Worm (Caenorhabditis elegans): Measurements from ENCODE around the gene wrt-2.

wrt-2 gene

ce11 chrX:3110576-3110975 is 16.4 kb upstream of the wrt-2 start, which contains the start of gene gpcp-1:
Gene gpcp-1, minus strand, starts transcription at chrX:3110628.
- no peak for TF ChIP-seq nhr-111 (GFP tag; optimal IDR thresholded peaks at IDR 0.05)
- peak; percentile 30 for TF ChIP-seq nhr-77 (tag; optimal IDR thresholded peaks at IDR 0.05)
- no peak for TF ChIP-seq ces-1 (GFP tag; optimal IDR thresholded peaks at IDR 0.05)
- TF ChIP-seq mes-2 (tag; optimal IDR thresholded peaks at IDR 0.05; ENCODE audit: poor library complexity, severe bottlenecking): peak; percentile 26
- no peak for TF ChIP-seq ceh-32 (tag; optimal IDR thresholded peaks at IDR 0.05; ENCODE audit: poor library complexity)
- no peak for TF ChIP-seq T26A8.4 (GFP tag; IDR thresholded peaks at IDR 0.05)
- TF ChIP-seq ctbp-1 (GFP tag; IDR thresholded peaks at IDR 0.05): no peak
- TF ChIP-seq pqm-1 (tag; optimal IDR thresholded peaks at IDR 0.05): peak; percentile 91
- no peak for TF ChIP-seq ztf-11 (tag; optimal IDR thresholded peaks at IDR 0.05)
- no peak for TF ChIP-seq Y5F2A.4 (GFP tag; optimal IDR thresholded peaks at IDR 0.05)
- no peak for TF ChIP-seq nhr-10 (tag; optimal IDR thresholded peaks at IDR 0.05)
- TF ChIP-seq nhr-28 (tag; optimal IDR thresholded peaks at IDR 0.05): peak; percentile 46
- TF ChIP-seq spr-1 (tag; optimal IDR thresholded peaks at IDR 0.05): no peak
- no peak for TF ChIP-seq ceh-82 (tag; optimal IDR thresholded peaks at IDR 0.05)
- no peak for TF ChIP-seq zip-2 (tag; optimal IDR thresholded peaks at IDR 0.05)
- no peak for TF ChIP-seq saeg-2 (GFP tag; IDR thresholded peaks at IDR 0.05)
- no peak for TF ChIP-seq daf-16 (GFP tag; optimal IDR thresholded peaks at IDR 0.05)
- TF ChIP-seq daf-16 (tag; optimal IDR thresholded peaks at IDR 0.05): peak; percentile 61
- no peak for TF ChIP-seq F10B5.3 (tag; optimal IDR thresholded peaks at IDR 0.05)
- peak; percentile 37; the same call in 1 of the 2 replicates for TF ChIP-seq dmd-6 (GFP tag; IDR thresholded peaks at IDR 0.05)
- peak; percentile 18 for TF ChIP-seq dve-1 (tag; optimal IDR thresholded peaks at IDR 0.05; ENCODE audit: insufficient read depth)
- peak; percentile 9 for TF ChIP-seq hlh-11 (tag; optimal IDR thresholded peaks at IDR 0.05)
- no peak for TF ChIP-seq nhr-48 (tag; optimal IDR thresholded peaks at IDR 0.05)

ce11 chrX:3108603-3109002 is 14.5 kb upstream of the wrt-2 start:
- peak; percentile 56 for TF ChIP-seq hlh-11 (tag; optimal IDR thresholded peaks at IDR 0.05)
- TF ChIP-seq daf-12 (tag; optimal IDR thresholded peaks at IDR 0.05): no peak
- TF ChIP-seq nhr-102 (tag; optimal IDR thresholded peaks at IDR 0.05): no peak
- no peak for TF ChIP-seq ceh-44 (GFP tag; IDR thresholded peaks at IDR 0.05)
- no peak for TF ChIP-seq F49E8.2 (tag; optimal IDR thresholded peaks at IDR 0.05; ENCODE audit: borderline replicate concordance)
- no peak for TF ChIP-seq vab-7 (GFP tag; IDR thresholded peaks at IDR 0.05)
- TF ChIP-seq D1046.2 (GFP tag; IDR thresholded peaks at IDR 0.05): no peak
- no peak for TF ChIP-seq zip-2 (tag; optimal IDR thresholded peaks at IDR 0.05)
- TF ChIP-seq tag-97 (GFP tag; IDR thresholded peaks at IDR 0.05): no peak
- TF ChIP-seq pha-4 (GFP tag; IDR thresholded peaks at IDR 0.05): no peak
- no peak for TF ChIP-seq pha-4 (tag; optimal IDR thresholded peaks at IDR 0.05)
- TF ChIP-seq mep-1 (tag; optimal IDR thresholded peaks at IDR 0.05): no peak
- no peak for TF ChIP-seq dve-1 (tag; optimal IDR thresholded peaks at IDR 0.05; ENCODE audit: insufficient read depth)
- TF ChIP-seq nhr-77 (tag; optimal IDR thresholded peaks at IDR 0.05): no peak
- no peak for TF ChIP-seq spr-1 (tag; optimal IDR thresholded peaks at IDR 0.05)
- no peak for TF ChIP-seq F10B5.3 (tag; optimal IDR thresholded peaks at IDR 0.05)
- TF ChIP-seq egl-43 (GFP tag; IDR thresholded peaks at IDR 0.05): no peak
- no peak for TF ChIP-seq spr-3 (GFP tag; optimal IDR thresholded peaks at IDR 0.05)
- TF ChIP-seq nhr-11 (tag; optimal IDR thresholded peaks at IDR 0.05): peak; percentile 65
- TF ChIP-seq saeg-2 (GFP tag; IDR thresholded peaks at IDR 0.05): no peak
- no peak for TF ChIP-seq zip-11 (GFP tag; IDR thresholded peaks at IDR 0.05)
- no peak for TF ChIP-seq skn-1 (tag; optimal IDR thresholded peaks at IDR 0.05)
- TF ChIP-seq F44E2.7 (GFP tag; IDR thresholded peaks at IDR 0.05): no peak
- TF ChIP-seq nhr-48 (tag; optimal IDR thresholded peaks at IDR 0.05): no peak
- no peak for TF ChIP-seq ZK337.2 (GFP tag; IDR thresholded peaks at IDR 0.05)
- no peak for TF ChIP-seq mes-2 (tag; optimal IDR thresholded peaks at IDR 0.05; ENCODE audit: poor library complexity, severe bottlenecking)
- TF ChIP-seq ceh-28 (tag; optimal IDR thresholded peaks at IDR 0.05): no peak
- TF ChIP-seq ztf-7 (tag; optimal IDR thresholded peaks at IDR 0.05): no peak
- no peak for TF ChIP-seq ceh-20 (GFP tag; IDR thresholded peaks at IDR 0.05)
- TF ChIP-seq zag-1 (tag; optimal IDR thresholded peaks at IDR 0.05): no peak
- TF ChIP-seq nhr-25 (tag; optimal IDR thresholded peaks at IDR 0.05; ENCODE audit: borderline replicate concordance, insufficient read depth): no peak
- TF ChIP-seq lin-13 (GFP tag; optimal IDR thresholded peaks at IDR 0.05): no peak
- TF ChIP-seq madf-9 (GFP tag; conservative IDR thresholded peaks at IDR 0.05): no peak
- peak in 1 of 2 experiments; percentile 94 for TF ChIP-seq unc-62 (GFP tag; optimal IDR thresholded peaks at IDR 0.05 in 1 of 2)
- no peak for TF ChIP-seq unc-62 (tag; optimal IDR thresholded peaks at IDR 0.05)
- no peak for TF ChIP-seq snpc-1.2 (GFP tag; IDR thresholded peaks at IDR 0.05)
- TF ChIP-seq F37D6.2 (tag; optimal IDR thresholded peaks at IDR 0.05): no peak

Measured in whole organism, L4 larva.